Worm (Caenorhabditis elegans) whole organism, L3 larva: ENCODE results near the gene btb-7.

Experiments used
- egl-27 ChIP-seq: sonication (generic microtip); optimal IDR thresholded peaks from 4 replicates; lab custom pipeline; 2017; ENCODE audit warnings: missing biosample characterization, missing genetic modification reagents, missing genetic modification characterization
- nhr-67 ChIP-seq: fragments of 150-350 bp; optimal IDR thresholded peaks from 2 replicates; lab custom pipeline; 2014; ENCODE audit warnings: missing biosample characterization, missing genetic modification characterization
- skn-1 ChIP-seq: fragments of 150-350 bp; optimal IDR thresholded peaks from 2 replicates; lab custom pipeline; 2014; ENCODE audit warnings: missing biosample characterization, missing genetic modification characterization
- tbx-2 ChIP-seq: sonication (generic microtip); optimal IDR thresholded peaks from 2 replicates; lab custom pipeline; 2016; ENCODE audit warnings: mild to moderate bottlenecking, missing genetic modification characterization, missing compliant biosample characterization
- unc-62 ChIP-seq: fragments of 150-350 bp; sonication (generic microtip); optimal IDR thresholded peaks from 4 replicates; lab custom pipeline; 2014; ENCODE audit warnings: missing biosample characterization, missing genetic modification reagents, missing genetic modification characterization

DNA sequence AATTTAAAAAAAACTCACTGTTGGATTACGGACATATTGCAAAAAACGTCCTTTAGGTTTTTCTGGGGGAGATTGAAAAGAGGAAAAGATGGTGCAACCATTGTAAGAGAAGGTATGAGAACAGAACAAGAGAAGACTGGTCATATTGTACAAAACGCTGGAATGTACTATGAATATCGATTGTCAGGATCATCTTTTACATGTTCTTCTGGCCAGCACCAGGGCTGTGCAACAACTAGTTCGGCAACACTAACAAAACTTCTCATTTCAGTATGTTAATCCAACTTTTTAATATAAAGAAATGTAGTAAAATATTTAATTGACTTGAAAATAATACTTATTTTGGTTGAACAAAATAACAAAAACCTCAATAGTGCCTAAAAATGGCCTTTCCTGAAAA lies 9.7 kb upstream of the btb-7 start, which contains the start of gene fbxb-47:
- TF ChIP-seq skn-1, result no peak
- TF ChIP-seq unc-62 (GFP tag; lab: Kevin White, UChicago), result no peak
- no peak for TF ChIP-seq egl-27 (tag; lab: Kevin White, UChicago)
- TF ChIP-seq nhr-67 (tag; lab: Kevin White, UChicago), result no peak
- no peak for TF ChIP-seq tbx-2
